Worm (Caenorhabditis elegans) whole organism, late embryonic: Measurements from ENCODE around the gene fbxb-57.

Experiments used
- elt-2 ChIP-seq: sonication (generic microtip); optimal IDR thresholded peaks from 2 replicates; lab custom pipeline; 2016; ENCODE audit warnings: missing genetic modification reagents, missing genetic modification characterization, missing compliant biosample characterization
- fkh-10 ChIP-seq: fragments of 150-350 bp; optimal IDR thresholded peaks from 2 replicates; lab custom pipeline; 2014; ENCODE audit warnings: missing biosample characterization, missing genetic modification reagents, missing genetic modification characterization
- hlh-30 ChIP-seq: sonication (generic microtip); optimal IDR thresholded peaks from 2 replicates; lab custom pipeline; 2017; ENCODE audit warnings: antibody characterized with exemption, missing genetic modification characterization, missing compliant biosample characterization; ENCODE audit not compliant: insufficient read depth
- nfya-1 ChIP-seq: sonication (generic microtip); optimal IDR thresholded peaks from 2 replicates; lab custom pipeline; 2017; ENCODE audit warnings: missing genetic modification characterization, mild to moderate bottlenecking, missing compliant biosample characterization, antibody characterized with exemption, moderate library complexity
- tbx-7 ChIP-seq: sonication (generic microtip); optimal IDR thresholded peaks from 2 replicates; lab custom pipeline; 2016; ENCODE audit warnings: missing genotype, missing genetic modification characterization, missing compliant biosample characterization

ce11 chrV:19308137-19308536, 19.6 kb downstream of the fbxb-57 start:
- no peak for TF ChIP-seq fkh-10 (GFP tag; lab: Kevin White, UChicago)
- TF ChIP-seq elt-2 (tag; lab: Kevin White, UChicago), result no peak
- TF ChIP-seq hlh-30 (tag; lab: Kevin White, UChicago), result no peak
- no peak for TF ChIP-seq tbx-7 (tag; lab: Kevin White, UChicago)
- TF ChIP-seq nfya-1, result no peak
